Worm (Caenorhabditis elegans): ENCODE measurements around the gene F40F8.12.

DNA sequence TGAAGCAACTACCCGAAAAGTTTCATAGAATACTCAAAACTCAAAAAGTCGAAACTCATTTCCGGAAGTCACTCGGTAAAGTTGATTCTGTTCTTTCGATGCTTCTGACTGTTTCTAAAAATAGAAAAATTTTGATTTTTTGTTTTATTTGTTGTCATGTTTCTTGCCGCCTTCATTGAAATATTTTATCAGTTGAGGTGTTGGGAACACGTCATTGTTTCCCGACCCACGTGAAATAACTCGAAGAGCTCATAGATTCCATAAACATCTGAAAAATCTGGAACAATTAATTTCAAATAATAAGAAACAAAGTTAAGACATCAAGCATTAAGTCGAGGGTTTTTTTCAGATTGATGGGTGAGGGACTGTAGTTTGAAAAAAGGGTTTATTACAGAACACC is 25.3 kb downstream of the F40F8.12 start:
- no peak for TF ChIP-seq him-1 (tag; optimal IDR thresholded peaks at IDR 0.05)
- TF ChIP-seq W03F9.2 (tag; optimal IDR thresholded peaks at IDR 0.05): no peak
- TF ChIP-seq dao-5 (tag; optimal IDR thresholded peaks at IDR 0.05): no peak

Measured in whole organism, L4/young adult.